Worm (Caenorhabditis elegans): Measurements from ENCODE around the gene ule-3.

The ule-3 gene

ce11 chrV:10807862-10808327, 14.3 kb downstream of the ule-3 start, which contains the start of gene plrg-1 (continued):
- TF ChIP-seq unc-55 (GFP tag; optimal IDR thresholded peaks at IDR 0.05) (peak; percentile 11), ref-2 (tag; optimal IDR thresholded peaks at IDR 0.05) (peak; percentile 89), hlh-30 (tag; optimal IDR thresholded peaks at IDR 0.05; ENCODE audit: insufficient read depth) (peak; percentile 70), hlh-6 (tag; optimal IDR thresholded peaks at IDR 0.05) (peak; percentile 91), pqm-1 (tag; optimal IDR thresholded peaks at IDR 0.05) (peak; percentile 46), tbx-2 (tag; optimal IDR thresholded peaks at IDR 0.05) (peak; percentile 92), eyg-1 (tag; optimal IDR thresholded peaks at IDR 0.05) (peak; percentile 76), sox-4 (tag; optimal IDR thresholded peaks at IDR 0.05) (peak; percentile 85), npax-4 (tag; optimal IDR thresholded peaks at IDR 0.05) (peak; percentile 57), ceh-45 (GFP tag; IDR thresholded peaks at IDR 0.05) (peak; percentile 76), che-1 (tag; optimal IDR thresholded peaks at IDR 0.05) (peak; percentile 76), ets-4 (tag; optimal IDR thresholded peaks at IDR 0.05) (peak; percentile 60), K09A11.1 (tag; optimal IDR thresholded peaks at IDR 0.05; ENCODE audit: insufficient read depth) (peak; percentile 91), pros-1 (tag; optimal IDR thresholded peaks at IDR 0.05) (peak; percentile 17), unc-86 (tag; optimal IDR thresholded peaks at IDR 0.05) (peak; percentile 85), sdc-2 (tag; optimal IDR thresholded peaks at IDR 0.05) (peak; percentile 79), unc-42 (tag; optimal IDR thresholded peaks at IDR 0.05) (peak; percentile 71), dmd-4 (tag; optimal IDR thresholded peaks at IDR 0.05; ENCODE audit: borderline replicate concordance) (peak; percentile 75), ztf-16 (tag; optimal IDR thresholded peaks at IDR 0.05) (peak; percentile 87), unc-3 (GFP tag; conservative IDR thresholded peaks at IDR 0.05) (peak; percentile 86), unc-3 (tag; optimal IDR thresholded peaks at IDR 0.05) (peak; percentile 86), madf-2 (tag; optimal IDR thresholded peaks at IDR 0.05) (peak; percentile 79), ceh-22 (tag; optimal IDR thresholded peaks at IDR 0.05) (peak; percentile 71), mec-3 (tag; optimal IDR thresholded peaks at IDR 0.05; ENCODE audit: borderline replicate concordance) (no peak), ceh-2 (tag; optimal IDR thresholded peaks at IDR 0.05) (peak; percentile 88), pat-9 (tag; optimal IDR thresholded peaks at IDR 0.05) (peak; percentile 83), ceh-6 (GFP tag; optimal IDR thresholded peaks at IDR 0.05) (peak; percentile 82)

ce11 chrV:10811763-10812162, 18.2 kb downstream of the ule-3 start, which contains the start of gene C29A12.22:
Gene C29A12.22 (plus strand): TSS chrV:10812063.
- no peak for TF ChIP-seq che-1 (tag; optimal IDR thresholded peaks at IDR 0.05)
- TF ChIP-seq ahr-1 (tag; optimal IDR thresholded peaks at IDR 0.05), result no peak
- no peak for TF ChIP-seq T23F11.4 (GFP tag; optimal IDR thresholded peaks at IDR 0.05)
- no peak for TF ChIP-seq K09A11.1 (tag; optimal IDR thresholded peaks at IDR 0.05; ENCODE audit: insufficient read depth)
- no peak for TF ChIP-seq hlh-15 (tag; optimal IDR thresholded peaks at IDR 0.05)

- TF ChIP-seq ceh-31 (tag; optimal IDR thresholded peaks at IDR 0.05), result peak; percentile 16
- no peak for TF ChIP-seq ref-2 (tag; optimal IDR thresholded peaks at IDR 0.05)
Observed at ce11 chrV:10813425-10814156, 20.0 kb downstream of the ule-3 start, which contains the start of the genes C29A12.1 and lig-1. Gene C29A12.1 (minus strand): TSS chrV:10813487. Gene lig-1 (plus strand): TSS chrV:10814106.

ce11 chrV:10814333-10814732, 20.7 kb downstream of the ule-3 start:
- TF ChIP-seq pat-9 (tag; optimal IDR thresholded peaks at IDR 0.05) (no peak), nhr-11 (tag; optimal IDR thresholded peaks at IDR 0.05) (no peak), zip-5 (tag; optimal IDR thresholded peaks at IDR 0.05) (no peak), ceh-31 (tag; optimal IDR thresholded peaks at IDR 0.05) (no peak), madf-2 (tag; optimal IDR thresholded peaks at IDR 0.05) (no peak), pax-1 (tag; optimal IDR thresholded peaks at IDR 0.05) (no peak), dmd-4 (tag; optimal IDR thresholded peaks at IDR 0.05; ENCODE audit: borderline replicate concordance) (no peak), ceh-18 (tag; optimal IDR thresholded peaks at IDR 0.05) (no peak), ets-4 (tag; optimal IDR thresholded peaks at IDR 0.05) (no peak), pqm-1 (tag; optimal IDR thresholded peaks at IDR 0.05) (no peak), lin-11 (tag; optimal IDR thresholded peaks at IDR 0.05) (no peak)

Data from whole organism, late embryonic.